Worm (Caenorhabditis elegans): Measurements from ENCODE around the gene T07H3.7.

The T07H3.7 gene

DNA sequence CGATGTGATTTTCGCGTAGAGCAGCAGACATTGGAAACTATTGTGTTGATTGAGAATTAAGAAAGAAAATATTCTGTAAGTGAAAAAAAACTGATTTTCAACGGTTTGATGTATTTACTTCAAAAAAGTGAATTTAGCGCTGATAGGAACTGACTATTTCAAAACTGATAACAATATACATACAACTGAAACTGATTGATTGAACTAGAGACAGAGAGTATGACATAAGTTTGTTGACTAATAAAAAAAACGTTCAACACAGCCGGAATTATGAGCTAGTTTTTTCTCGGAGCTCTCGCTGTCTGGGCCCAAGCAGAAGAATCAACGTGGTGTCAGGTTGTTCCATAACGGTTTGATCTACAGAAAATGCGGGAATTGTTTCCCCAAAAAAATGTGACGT lies 24.2 kb upstream of the T07H3.7 start, which contains the start of gene fbxa-164:
TSS of gene fbxa-164 (minus strand) at position 101 of the 400 bp plus-strand sequence.
- TF ChIP-seq snpc-4 (tag; optimal IDR thresholded peaks at IDR 0.05) (no peak), mdl-1 (tag; optimal IDR thresholded peaks at IDR 0.05) (no peak), egl-27 (tag; optimal IDR thresholded peaks at IDR 0.05) (no peak)

DNA sequence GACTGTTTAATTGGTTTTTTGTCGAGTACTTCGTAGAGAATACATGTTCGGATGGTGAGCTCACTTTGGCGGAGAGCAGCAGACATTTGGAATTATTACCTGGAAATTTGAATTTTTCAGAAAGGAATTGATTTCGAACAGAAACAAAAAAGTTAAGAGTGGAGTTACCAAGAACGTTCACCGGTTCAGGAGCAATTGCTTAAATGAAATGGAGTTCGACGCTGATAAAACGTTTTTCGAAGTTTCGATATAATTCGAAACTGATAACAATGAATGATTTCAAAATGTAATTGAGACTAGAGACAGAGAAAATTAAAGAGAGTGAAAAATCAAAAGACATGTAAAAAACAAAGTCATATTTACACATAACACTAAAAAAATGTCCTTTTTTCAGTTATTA lies 20.9 kb upstream of the T07H3.7 start, which contains the start of gene fbxa-163:
TSS of gene fbxa-163 (minus strand) at position 101 of the 400 bp plus-strand sequence.
- TF ChIP-seq nhr-23 (tag; optimal IDR thresholded peaks at IDR 0.05) (no peak), nhr-12 (tag; optimal IDR thresholded peaks at IDR 0.05) (no peak)

DNA sequence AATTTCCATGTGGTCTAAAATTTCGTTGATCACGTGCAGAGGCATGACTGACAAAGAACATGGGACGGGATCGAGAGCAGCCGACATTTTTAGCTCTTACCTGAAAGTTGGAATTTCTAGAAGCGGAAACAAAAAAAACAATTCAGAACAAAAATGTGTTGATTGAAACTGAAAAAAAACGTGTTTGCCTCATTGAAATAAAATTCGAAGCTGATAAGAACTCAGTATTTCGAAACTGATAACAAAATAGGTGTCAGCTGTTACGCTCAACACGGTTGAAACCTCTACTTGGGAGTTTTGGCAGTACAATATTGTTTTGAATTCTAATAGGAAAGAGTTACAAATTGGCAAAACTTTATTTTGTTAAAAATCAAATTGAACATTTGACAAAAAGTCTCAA lies 19.2 kb upstream of the T07H3.7 start:
- TF ChIP-seq nhr-237 (tag; optimal IDR thresholded peaks at IDR 0.05), result no peak
- peak; percentile 59 for TF ChIP-seq fos-1 (tag; optimal IDR thresholded peaks at IDR 0.05)
- TF ChIP-seq mdl-1 (tag; optimal IDR thresholded peaks at IDR 0.05), result no peak
- no peak for TF ChIP-seq sma-9 (GFP tag; optimal IDR thresholded peaks at IDR 0.05)
- no peak for TF ChIP-seq sma-9 (tag; optimal IDR thresholded peaks at IDR 0.05)
- no peak for TF ChIP-seq peb-1 (tag; optimal IDR thresholded peaks at IDR 0.05)
- peak; percentile 3 for TF ChIP-seq crh-2 (tag; optimal IDR thresholded peaks at IDR 0.05)
- TF ChIP-seq lin-13 (GFP tag; optimal IDR thresholded peaks at IDR 0.05), result no peak

DNA sequence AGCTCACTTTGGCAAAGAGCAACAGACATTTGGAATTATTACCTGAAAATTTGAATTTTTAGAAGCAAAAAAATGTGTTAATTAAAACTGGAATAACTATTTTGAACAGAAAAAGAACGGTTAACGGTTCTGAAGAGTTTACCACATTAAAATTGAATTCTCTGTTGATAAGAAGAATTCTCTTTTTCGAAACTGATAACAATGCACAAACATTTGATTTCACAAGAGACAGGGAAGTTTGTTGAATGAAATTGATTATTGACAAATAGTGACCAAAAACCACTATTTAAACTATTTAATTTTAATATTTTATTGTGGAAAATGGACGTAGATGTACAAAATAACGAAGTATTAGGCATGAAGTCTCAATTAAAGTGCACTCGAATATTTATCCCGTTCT lies 17.8 kb upstream of the T07H3.7 start:
- TF ChIP-seq fos-1 (tag; optimal IDR thresholded peaks at IDR 0.05) (peak; percentile 71), nhr-237 (tag; optimal IDR thresholded peaks at IDR 0.05) (no peak)

DNA sequence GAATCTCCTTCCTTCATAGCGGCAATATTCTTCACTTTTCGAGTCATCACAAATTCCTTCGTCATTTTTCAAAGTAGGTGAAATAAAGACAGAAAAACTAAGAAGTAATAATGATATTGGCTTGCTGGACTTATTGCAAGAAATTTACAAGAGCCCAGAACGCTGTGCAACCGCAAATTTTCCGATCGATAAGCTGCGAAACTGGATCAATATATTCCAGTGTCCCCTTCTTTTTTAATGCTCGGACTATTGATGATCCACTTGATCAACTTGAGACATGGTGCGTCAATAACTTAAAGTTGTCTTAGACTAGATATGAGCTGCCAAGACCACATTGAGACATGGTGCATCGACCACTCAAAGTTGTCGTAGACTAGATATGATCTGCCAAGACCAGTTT lies 16.3 kb upstream of the T07H3.7 start, which contains the start of gene bath-33:
TSS of gene bath-33 (minus strand) at position 101 of the 400 bp plus-strand sequence.
- no peak for TF ChIP-seq lin-39 (tag; optimal IDR thresholded peaks at IDR 0.05)
- no peak for TF ChIP-seq ZK546.5 (tag; optimal IDR thresholded peaks at IDR 0.05)
- no peak for TF ChIP-seq nhr-129 (tag; optimal IDR thresholded peaks at IDR 0.05)
- no peak for TF ChIP-seq Y55F3AM.14 (GFP tag; optimal IDR thresholded peaks at IDR 0.05)

DNA sequence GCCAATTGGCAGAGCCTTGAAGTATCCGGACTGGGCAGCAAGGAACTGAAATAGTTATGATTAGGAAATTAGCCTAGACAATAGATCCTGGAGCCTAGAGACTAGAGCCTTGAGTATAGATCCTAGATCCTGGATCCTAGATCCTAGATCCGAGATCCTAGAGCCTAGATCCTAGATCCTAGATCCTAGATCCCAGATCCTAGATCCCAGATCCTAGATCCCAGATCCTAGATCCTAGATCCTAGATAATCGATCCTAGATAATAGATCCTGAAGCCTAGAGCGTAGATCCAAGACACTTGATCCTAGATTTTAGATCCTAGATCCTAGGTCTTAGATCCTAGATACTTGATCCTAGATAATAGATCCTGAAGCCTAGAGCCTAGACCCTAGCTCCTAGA lies 15.3 kb upstream of the T07H3.7 start:
- TF ChIP-seq R02D3.7 (tag; optimal IDR thresholded peaks at IDR 0.05) (no peak), crh-2 (tag; optimal IDR thresholded peaks at IDR 0.05) (no peak), sem-4 (tag; optimal IDR thresholded peaks at IDR 0.05) (no peak), mdl-1 (tag; optimal IDR thresholded peaks at IDR 0.05) (no peak), lin-13 (GFP tag; optimal IDR thresholded peaks at IDR 0.05) (no peak), aly-2 (tag; optimal IDR thresholded peaks at IDR 0.05) (no peak), nhr-6 (tag; optimal IDR thresholded peaks at IDR 0.05) (no peak), nhr-129 (tag; optimal IDR thresholded peaks at IDR 0.05) (no peak), elt-3 (tag; optimal IDR thresholded peaks at IDR 0.05) (no peak), lin-11 (tag; optimal IDR thresholded peaks at IDR 0.05) (no peak), unc-39 (tag; optimal IDR thresholded peaks at IDR 0.05) (no peak)

DNA sequence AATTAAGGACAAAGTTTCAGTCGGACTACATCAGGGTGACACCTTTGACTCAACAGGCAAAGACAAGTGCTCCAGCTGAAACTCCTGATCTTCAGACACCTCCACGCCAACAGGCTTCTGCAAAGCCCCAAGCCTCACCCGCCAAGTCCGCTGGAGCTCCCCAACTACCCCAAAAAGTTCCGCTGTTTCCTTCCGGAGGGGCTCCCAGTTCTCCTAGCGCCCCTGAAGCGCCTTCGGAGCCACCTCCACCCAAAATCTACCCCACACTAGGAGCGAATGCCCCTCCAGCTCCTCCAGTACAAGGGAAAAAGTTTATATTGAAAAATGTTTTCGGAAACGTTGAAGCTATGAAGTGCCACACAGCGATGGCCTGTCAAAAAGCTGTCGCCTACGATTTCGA lies 13.3 kb upstream of the T07H3.7 start:
- no peak for TF ChIP-seq gmeb-1 (tag; optimal IDR thresholded peaks at IDR 0.05)
- no peak for TF ChIP-seq skn-1 (tag; optimal IDR thresholded peaks at IDR 0.05)
- no peak for TF ChIP-seq Y55F3AM.14 (GFP tag; optimal IDR thresholded peaks at IDR 0.05)
- no peak for TF ChIP-seq sem-4 (tag; optimal IDR thresholded peaks at IDR 0.05)
- TF ChIP-seq dmd-4 (tag; optimal IDR thresholded peaks at IDR 0.05), result no peak
- TF ChIP-seq fos-1 (tag; optimal IDR thresholded peaks at IDR 0.05), result no peak
- no peak for TF ChIP-seq nhr-6 (tag; optimal IDR thresholded peaks at IDR 0.05)
- no peak for TF ChIP-seq nhr-25 (tag; optimal IDR thresholded peaks at IDR 0.05)
- no peak for TF ChIP-seq elt-1 (tag; optimal IDR thresholded peaks at IDR 0.05)
- TF ChIP-seq nhr-12 (tag; optimal IDR thresholded peaks at IDR 0.05), result no peak
- TF ChIP-seq nhr-10 (tag; optimal IDR thresholded peaks at IDR 0.05), result no peak
- no peak for TF ChIP-seq C34F6.9 (tag; optimal IDR thresholded peaks at IDR 0.05)
- no peak for TF ChIP-seq crh-2 (tag; optimal IDR thresholded peaks at IDR 0.05)
- no peak for TF ChIP-seq unc-62 (GFP tag; optimal IDR thresholded peaks at IDR 0.05)
- no peak for TF ChIP-seq ceh-16 (tag; optimal IDR thresholded peaks at IDR 0.05)
- no peak for TF ChIP-seq snpc-4 (tag; optimal IDR thresholded peaks at IDR 0.05)
- TF ChIP-seq lin-11 (tag; optimal IDR thresholded peaks at IDR 0.05), result no peak
